Worm (Caenorhabditis elegans) whole organism, young adult: ENCODE measurements around the gene C05D11.5.

Source experiments
- D2030.7 ChIP-seq: fragments of 200-800 bp; sonication (Bioruptor generic); IDR thresholded peaks from 2 replicates; pipeline ENCODE4 v1.3.6; 2022; ENCODE audit warnings: missing genetic modification reagents, missing genetic modification characterization, missing compliant biosample characterization
- F10E7.11 ChIP-seq: sonication (generic microtip); optimal IDR thresholded peaks from 2 replicates; lab custom pipeline; 2017; ENCODE audit warnings: mild to moderate bottlenecking, missing genetic modification characterization, moderate library complexity, missing compliant biosample characterization
- F57C9.4 ChIP-seq: sonication (generic microtip); optimal IDR thresholded peaks from 2 replicates; lab custom pipeline; 2017; ENCODE audit warnings: mild to moderate bottlenecking, missing genetic modification characterization, missing compliant biosample characterization
- K12H6.12 ChIP-seq: fragments of 200-800 bp; sonication (Bioruptor generic); optimal IDR thresholded peaks from 2 replicates; lab custom pipeline; 2018; ENCODE audit warnings: mild to moderate bottlenecking, missing genetic modification characterization, missing compliant biosample characterization
- T26A5.8 ChIP-seq: sonication (generic microtip); optimal IDR thresholded peaks from 2 replicates; lab custom pipeline; 2016; ENCODE audit warnings: missing genetic modification characterization, missing compliant biosample characterization
- Y67H2A.10 ChIP-seq: fragments of 200-800 bp; sonication (Bioruptor generic); conservative IDR thresholded peaks from 2 replicates; pipeline ENCODE4 v1.3.6; 2022; ENCODE audit warnings: missing genetic modification reagents, missing genetic modification characterization, missing compliant biosample characterization
- Y95B8A.8 ChIP-seq: fragments of 200-800 bp; sonication (Bioruptor generic); IDR thresholded peaks from 2 replicates; pipeline ENCODE4 v1.3.6; 2022; ENCODE audit warnings: missing genetic modification reagents, missing genetic modification characterization, missing compliant biosample characterization
- aptf-3 ChIP-seq: fragments of 200-800 bp; sonication (Bioruptor generic); IDR thresholded peaks from 2 replicates; pipeline ENCODE4 v1.3.6; 2022; ENCODE audit warnings: missing genetic modification characterization, missing compliant biosample characterization
- atf-7 ChIP-seq: sonication (generic microtip); optimal IDR thresholded peaks from 2 replicates; lab custom pipeline; 2017; ENCODE audit warnings: mild to moderate bottlenecking, missing genetic modification characterization, missing compliant biosample characterization
- attf-5 ChIP-seq: fragments of 200-800 bp; sonication (Bioruptor generic); optimal IDR thresholded peaks from 2 replicates; lab custom pipeline; 2018; ENCODE audit warnings: mild to moderate bottlenecking, missing genetic modification characterization, missing compliant biosample characterization
- attf-6 ChIP-seq: fragments of 200-800 bp; sonication (Bioruptor generic); IDR thresholded peaks from 2 replicates; pipeline ENCODE4 v1.3.6; 2022; ENCODE audit warnings: missing genetic modification reagents, missing genetic modification characterization, missing compliant biosample characterization
- cebp-1 ChIP-seq, 2 experiments: fragments of 200-800 bp in 1 of 2; sonication (Bioruptor generic) in 1 of 2; sonication (generic microtip) in 1 of 2; IDR thresholded peaks in 1 of 2; optimal IDR thresholded peaks in 1 of 2; 2 replicates each; pipeline versions ENCODE4 v1.3.6 to Lab custom; 2017 to 2022; ENCODE audit warnings: missing compliant biosample characterization in 2 of 2, missing genetic modification characterization in 2 of 2, mild to moderate bottlenecking in 1 of 2, missing genetic modification reagents in 1 of 2, moderate library complexity in 1 of 2
- ceh-100 ChIP-seq: fragments of 200-800 bp; sonication (Bioruptor generic); IDR thresholded peaks from 2 replicates; pipeline ENCODE4 v1.3.6; 2022; ENCODE audit warnings: missing genetic modification reagents, missing genetic modification characterization, missing compliant biosample characterization
- ceh-40 ChIP-seq: fragments of 200-800 bp; sonication (Bioruptor generic); IDR thresholded peaks from 2 replicates; pipeline ENCODE4 v1.3.6; 2022; ENCODE audit warnings: missing genetic modification characterization, missing compliant biosample characterization
- die-1 ChIP-seq: sonication (generic microtip); optimal IDR thresholded peaks from 2 replicates; lab custom pipeline; 2016; ENCODE audit warnings: missing genotype, mild to moderate bottlenecking, missing genetic modification characterization, missing compliant biosample characterization
- ekl-4 ChIP-seq: fragments of 200-800 bp; sonication (Bioruptor generic); IDR thresholded peaks from 2 replicates; pipeline ENCODE4 v1.3.6; 2022; ENCODE audit warnings: missing genetic modification reagents, missing genetic modification characterization, missing compliant biosample characterization
- ets-4 ChIP-seq: fragments of 200-800 bp; sonication (Bioruptor generic); optimal IDR thresholded peaks from 2 replicates; lab custom pipeline; 2018; ENCODE audit warnings: mild to moderate bottlenecking, missing genetic modification characterization, missing compliant biosample characterization
- fkh-3 ChIP-seq: sonication (generic microtip); optimal IDR thresholded peaks from 2 replicates; lab custom pipeline; 2016; ENCODE audit warnings: mild to moderate bottlenecking, missing genetic modification characterization, missing compliant biosample characterization
- hmg-1.2 ChIP-seq: fragments of 200-800 bp; sonication (Bioruptor generic); IDR thresholded peaks from 2 replicates; pipeline ENCODE4 v1.3.6; 2022; ENCODE audit warnings: missing genetic modification reagents, missing genetic modification characterization, missing compliant biosample characterization
- hrde-1 ChIP-seq: sonication (generic microtip); optimal IDR thresholded peaks from 2 replicates; lab custom pipeline; 2016; ENCODE audit warnings: missing genetic modification characterization, mild to moderate bottlenecking, missing compliant biosample characterization, moderate library complexity, missing genotype, missing genetic modification reagents, borderline replicate concordance
- let-607 ChIP-seq, 2 experiments: fragments of 200-800 bp in 1 of 2; sonication (Bioruptor generic) in 1 of 2; sonication (generic microtip) in 1 of 2; optimal IDR thresholded peaks; 2 replicates each; lab custom pipeline; 2016 to 2018; ENCODE audit warnings: mild to moderate bottlenecking in 2 of 2, missing compliant biosample characterization in 2 of 2, missing genetic modification characterization in 2 of 2, moderate library complexity in 2 of 2, missing genotype in 1 of 2
- lin-26 ChIP-seq: fragments of 200-800 bp; sonication (Bioruptor generic); IDR thresholded peaks from 2 replicates; pipeline ENCODE4 v1.3.6; 2022; ENCODE audit warnings: missing genetic modification reagents, missing genetic modification characterization, missing compliant biosample characterization
- lin-54 ChIP-seq: fragments of 200-800 bp; sonication (Bioruptor generic); optimal IDR thresholded peaks from 2 replicates; lab custom pipeline; 2018; ENCODE audit warnings: mild to moderate bottlenecking, missing genetic modification characterization, missing compliant biosample characterization
- lir-1 ChIP-seq: fragments of 200-800 bp; sonication (Bioruptor generic); conservative IDR thresholded peaks from 2 replicates; pipeline ENCODE4 v1.3.6; 2022; ENCODE audit warnings: missing genetic modification reagents, missing genetic modification characterization, missing compliant biosample characterization
- lsl-1 ChIP-seq: fragments of 200-800 bp; sonication (Bioruptor generic); optimal IDR thresholded peaks from 2 replicates; lab custom pipeline; 2018; ENCODE audit warnings: mild to moderate bottlenecking, missing genetic modification characterization, moderate library complexity, missing compliant biosample characterization
- madf-3 ChIP-seq: fragments of 200-800 bp; sonication (Bioruptor generic); IDR thresholded peaks from 2 replicates; pipeline ENCODE4 v1.3.6; 2022; ENCODE audit warnings: missing genetic modification reagents, missing genetic modification characterization, missing compliant biosample characterization
- madf-8 ChIP-seq: fragments of 200-800 bp; sonication (Bioruptor generic); conservative IDR thresholded peaks from 2 replicates; pipeline ENCODE4 v1.3.6; 2022; ENCODE audit warnings: missing genetic modification reagents, missing genetic modification characterization, missing compliant biosample characterization
- mel-28 ChIP-seq: sonication (generic microtip); optimal IDR thresholded peaks from 2 replicates; lab custom pipeline; 2016; ENCODE audit warnings: borderline replicate concordance, mild to moderate bottlenecking, missing genetic modification characterization, missing compliant biosample characterization
- nfya-2 ChIP-seq: fragments of 200-800 bp; sonication (Bioruptor generic); IDR thresholded peaks from 2 replicates; pipeline ENCODE4 v1.3.6; 2022; ENCODE audit warnings: missing genetic modification reagents, missing genetic modification characterization, missing compliant biosample characterization
- nfyb-1 ChIP-seq: fragments of 200-800 bp; sonication (Bioruptor generic); IDR thresholded peaks from 2 replicates; pipeline ENCODE4 v1.3.6; 2022; ENCODE audit warnings: missing genetic modification reagents, missing genetic modification characterization, missing compliant biosample characterization
- nhr-27 ChIP-seq: fragments of 200-800 bp; sonication (Bioruptor generic); optimal IDR thresholded peaks from 2 replicates; lab custom pipeline; 2018; ENCODE audit warnings: mild to moderate bottlenecking, missing genetic modification characterization, moderate library complexity, missing compliant biosample characterization
- repo-1 ChIP-seq: sonication (generic microtip); optimal IDR thresholded peaks from 2 replicates; lab custom pipeline; 2017; ENCODE audit warnings: mild to moderate bottlenecking, missing genetic modification characterization, missing compliant biosample characterization
- rpc-1 ChIP-seq, 2 experiments: fragments of 150-350 bp in 1 of 2; sonication (generic microtip) in 1 of 2; optimal IDR thresholded peaks; 2 replicates each; lab custom pipeline; 2014 to 2018; ENCODE audit warnings: missing biosample characterization in 1 of 2, missing genetic modification characterization in 1 of 2, missing genetic modification reagents in 1 of 2, missing genotype in 1 of 2
- sea-2 ChIP-seq: fragments of 200-800 bp; sonication (Bioruptor generic); IDR thresholded peaks from 2 replicates; pipeline ENCODE4 v1.3.6; 2022; ENCODE audit warnings: missing genetic modification characterization, missing compliant biosample characterization
- snpc-1.1 ChIP-seq: sonication (generic microtip); optimal IDR thresholded peaks from 2 replicates; lab custom pipeline; 2017; ENCODE audit warnings: missing genetic modification characterization, mild to moderate bottlenecking, missing compliant biosample characterization, antibody characterized with exemption, moderate library complexity, missing genotype, missing genetic modification reagents; ENCODE audit not compliant: insufficient read depth
- tbx-9 ChIP-seq: sonication (generic microtip); optimal IDR thresholded peaks from 2 replicates; lab custom pipeline; 2016; ENCODE audit warnings: borderline replicate concordance, missing genetic modification characterization, inconsistent platforms, missing compliant biosample characterization
- unc-130 ChIP-seq: sonication (generic microtip); optimal IDR thresholded peaks from 2 replicates; lab custom pipeline; 2016; ENCODE audit warnings: missing genetic modification reagents, missing genetic modification characterization, missing compliant biosample characterization
- zfh-2 ChIP-seq: fragments of 200-800 bp; sonication (Bioruptor generic); conservative IDR thresholded peaks from 2 replicates; pipeline ENCODE4 v1.3.6; 2022; ENCODE audit warnings: missing genetic modification reagents, missing genetic modification characterization, missing compliant biosample characterization
- ztf-22 ChIP-seq: fragments of 200-800 bp; sonication (Bioruptor generic); optimal IDR thresholded peaks from 2 replicates; lab custom pipeline; 2018; ENCODE audit warnings: mild to moderate bottlenecking, missing genetic modification characterization, moderate library complexity, missing compliant biosample characterization
- ztf-25 ChIP-seq: fragments of 200-800 bp; sonication (Bioruptor generic); IDR thresholded peaks from 2 replicates; pipeline ENCODE4 v1.3.6; 2022; ENCODE audit warnings: missing genetic modification reagents, missing genetic modification characterization, missing compliant biosample characterization
- ztf-3 ChIP-seq: fragments of 200-800 bp; sonication (Bioruptor generic); optimal IDR thresholded peaks from 2 replicates; lab custom pipeline; 2018; ENCODE audit warnings: mild to moderate bottlenecking, missing genetic modification characterization, missing compliant biosample characterization
- ztf-6 ChIP-seq: fragments of 200-800 bp; sonication (Bioruptor generic); IDR thresholded peaks from 2 replicates; pipeline ENCODE4 v1.3.6; 2022; ENCODE audit warnings: missing genetic modification reagents, missing genetic modification characterization, missing compliant biosample characterization

C05D11.5 gene

DNA sequence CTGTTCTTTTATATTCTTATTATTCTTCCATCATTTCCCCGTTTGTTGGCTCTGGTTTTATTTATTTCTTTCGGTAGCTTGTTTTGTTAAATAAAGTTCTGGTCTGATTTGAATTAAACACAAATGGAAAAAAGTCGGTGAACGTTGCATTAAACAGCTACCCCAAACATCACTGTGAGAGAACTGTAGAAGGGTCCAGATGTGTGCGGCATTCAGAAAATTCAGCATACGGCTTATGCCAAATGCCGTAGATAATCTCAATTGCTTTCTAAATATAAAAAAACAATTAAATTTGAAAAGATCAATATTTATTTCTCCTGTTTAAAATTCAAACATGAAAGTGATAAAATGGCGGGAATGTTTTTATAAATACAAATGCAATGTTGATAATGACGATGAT lies 28.0 kb upstream of the C05D11.5 start (continued):
- TF ChIP-seq lin-54 (GFP tag; lab: Kevin White, UChicago), result peak; percentile 19
- TF ChIP-seq unc-130 (GFP tag; lab: Kevin White, UChicago), result peak; percentile 41
- TF ChIP-seq lsl-1, result peak; percentile 32

DNA sequence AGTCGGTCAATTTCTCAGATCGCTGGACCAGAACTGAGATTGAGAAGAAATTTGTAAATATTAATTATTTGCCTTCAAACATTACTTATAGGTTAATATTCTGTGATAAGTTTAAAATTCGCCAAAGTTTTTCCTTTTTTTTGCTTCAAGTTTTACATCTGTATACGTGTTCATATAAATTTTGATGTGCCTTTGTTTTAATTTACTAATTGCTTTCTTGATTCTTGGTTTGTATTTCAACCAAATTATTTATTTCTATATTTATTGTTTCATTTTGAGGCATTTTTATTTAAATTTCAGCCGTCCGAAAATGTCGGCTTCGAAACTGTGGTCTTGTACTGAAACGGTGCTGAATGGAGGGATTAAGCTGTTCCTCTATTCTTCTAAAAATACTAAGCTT lies 24.5 kb upstream of the C05D11.5 start, which contains the start of gene C05D11.1:
TSS of gene C05D11.1 (plus strand) at position 301 of the 400 bp plus-strand sequence.
- TF ChIP-seq madf-8 (no peak), madf-3 (GFP tag; lab: Robert Waterston, UW) (no peak), mel-28 (no peak), rpc-1 (optimal IDR thresholded peaks at IDR 0.05; lab: Kevin White, UChicago) (no peak), rpc-1 (tag; optimal IDR thresholded peaks at IDR 0.05; lab: Kevin White, UChicago) (no peak), unc-130 (GFP tag; lab: Kevin White, UChicago) (no peak)

DNA sequence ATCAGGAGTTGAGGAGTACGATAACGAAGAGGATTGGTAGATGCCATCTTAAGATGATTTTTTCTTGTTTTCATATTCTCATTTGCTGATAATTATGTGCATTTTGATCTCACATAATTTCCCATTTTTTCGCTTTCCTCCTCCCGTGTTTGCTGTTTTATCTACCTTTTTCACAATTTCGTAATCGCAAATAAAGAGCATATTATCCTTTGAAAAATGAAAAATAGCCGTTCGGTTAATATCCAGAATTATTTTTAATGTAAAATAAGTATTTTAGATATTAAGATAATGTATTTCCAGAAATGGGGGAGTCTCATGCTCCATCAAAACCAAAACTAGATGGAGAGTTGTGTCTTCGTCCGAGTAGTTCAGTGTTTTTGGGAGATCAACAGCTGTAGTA lies 21.1 kb upstream of the C05D11.5 start, which contains the start of gene vps-16:
TSS of gene vps-16 (plus strand) at position 301 of the 400 bp plus-strand sequence.
- TF ChIP-seq attf-5 (GFP tag; lab: Kevin White, UChicago), result no peak
- no peak for TF ChIP-seq T26A5.8
- TF ChIP-seq ekl-4, result 0 out of 2 replicates have a peak, but pooled peaks have one; percentile 41
- TF ChIP-seq nfyb-1 (GFP tag; lab: Robert Waterston, UW), result no peak
- TF ChIP-seq cebp-1 (GFP tag; IDR thresholded peaks at IDR 0.05; lab: Robert Waterston, UW), result no peak
- peak; percentile 15 for TF ChIP-seq cebp-1 (tag; optimal IDR thresholded peaks at IDR 0.05; lab: Kevin White, UChicago)
- TF ChIP-seq ceh-100, result no peak
- no peak for TF ChIP-seq K12H6.12 (tag; lab: Kevin White, UChicago)
- no peak for TF ChIP-seq tbx-9 (tag; lab: Kevin White, UChicago)
- no peak for TF ChIP-seq Y67H2A.10 (GFP tag; lab: Robert Waterston, UW)

DNA sequence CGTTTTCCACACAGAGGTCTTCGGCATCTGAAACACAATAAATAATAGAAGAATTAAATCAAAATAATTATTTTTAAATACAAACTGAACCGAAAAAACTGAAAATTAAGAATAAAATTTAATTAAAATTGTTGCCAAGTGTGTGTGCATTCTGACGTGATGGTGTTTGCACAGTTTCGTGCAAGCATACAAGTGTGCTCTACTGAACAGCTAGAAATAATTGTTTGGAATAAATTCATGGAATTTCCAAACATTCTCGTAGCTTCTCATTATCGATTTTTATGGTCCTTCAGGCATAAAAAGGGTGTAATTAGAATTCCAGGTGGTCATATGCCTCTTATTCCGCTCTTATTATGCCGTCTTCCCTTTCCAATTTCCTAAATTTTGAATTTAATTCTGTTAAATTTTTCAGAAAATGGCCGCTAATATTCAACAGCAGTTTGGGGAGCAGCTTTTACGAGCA lies 20.0 kb upstream of the C05D11.5 start, which contains the start of the genes mrps-17 and txdc-9:
TSS of gene mrps-17 (minus strand) at position 33 of the 463 bp plus-strand sequence.
TSS of gene txdc-9 (plus strand) at position 413 of the 463 bp plus-strand sequence.
- TF ChIP-seq lir-1 (GFP tag; lab: Robert Waterston, UW) (no peak), repo-1 (tag; lab: Kevin White, UChicago) (no peak), F10E7.11 (tag; lab: Kevin White, UChicago) (no peak), fkh-3 (tag; lab: Kevin White, UChicago) (no peak), Y95B8A.8 (GFP tag; lab: Robert Waterston, UW) (no peak), hrde-1 (tag; lab: Kevin White, UChicago) (no peak), ets-4 (no peak), nfya-2 (no peak), snpc-1.1 (tag; lab: Kevin White, UChicago) (peak; percentile 27), zfh-2 (GFP tag; lab: Robert Waterston, UW) (no peak), D2030.7 (GFP tag; lab: Robert Waterston, UW) (0 out of 2 replicates have a peak, but pooled peaks have one; percentile 19), let-607 (tag; optimal IDR thresholded peaks at IDR 0.05; lab: Kevin White, UChicago) (peak in 1 of 2 experiments; percentile 35), T26A5.8 (no peak), sea-2 (GFP tag; lab: Robert Waterston, UW) (no peak), die-1 (tag; lab: Kevin White, UChicago) (no peak), nhr-27 (tag; lab: Kevin White, UChicago) (no peak), Y67H2A.10 (GFP tag; lab: Robert Waterston, UW) (no peak), ekl-4 (no peak), hmg-1.2 (GFP tag; lab: Robert Waterston, UW) (peak; percentile 47; the same call in 1 of the 2 replicates), lin-26 (GFP tag; lab: Robert Waterston, UW) (no peak), F57C9.4 (no peak), aptf-3 (GFP tag; lab: Robert Waterston, UW) (no peak), ztf-3 (no peak), ztf-22 (GFP tag; lab: Kevin White, UChicago) (no peak), ztf-25 (GFP tag; lab: Robert Waterston, UW) (no peak), attf-6 (GFP tag; lab: Robert Waterston, UW) (no peak), ceh-40 (GFP tag; lab: Robert Waterston, UW) (no peak), atf-7 (tag; lab: Kevin White, UChicago) (no peak), ztf-6 (GFP tag; lab: Robert Waterston, UW) (no peak), ceh-100 (no peak)
